Worm (Caenorhabditis elegans): ENCODE results near the gene srw-95.

DNA sequence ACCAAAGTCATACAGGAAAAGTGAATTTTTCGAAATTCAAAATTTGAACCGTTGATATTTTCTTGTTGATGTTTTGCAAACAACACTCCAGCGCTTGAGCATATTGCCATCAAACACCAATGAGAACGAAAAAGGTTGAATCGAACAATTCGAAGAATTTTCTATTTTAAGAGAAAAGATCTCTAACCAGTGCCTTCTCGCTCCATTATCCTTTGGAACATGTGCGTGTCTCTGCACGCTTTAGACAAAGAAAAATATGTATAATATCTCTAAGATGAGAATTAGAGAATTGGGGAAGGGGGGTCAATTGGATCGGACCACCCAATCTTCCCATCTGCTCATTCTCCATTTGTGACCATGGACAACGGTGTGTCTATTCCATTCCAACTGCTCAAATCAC, 48.0 kb upstream of the srw-95 start, which contains the start of gene Y17G9B.2:
- TF ChIP-seq npax-4 (tag; optimal IDR thresholded peaks at IDR 0.05) (no peak), pqm-1 (tag; optimal IDR thresholded peaks at IDR 0.05) (no peak), ceh-9 (tag; optimal IDR thresholded peaks at IDR 0.05) (no peak), lim-6 (tag; optimal IDR thresholded peaks at IDR 0.05) (no peak), ceh-30 (tag; optimal IDR thresholded peaks at IDR 0.05) (no peak), pha-4 (tag; optimal IDR thresholded peaks at IDR 0.05) (no peak), unc-55 (GFP tag; optimal IDR thresholded peaks at IDR 0.05) (no peak), rnt-1 (tag; optimal IDR thresholded peaks at IDR 0.05) (no peak), dve-1 (tag; optimal IDR thresholded peaks at IDR 0.05) (no peak), odd-2 (tag; optimal IDR thresholded peaks at IDR 0.05) (no peak), tbx-7 (tag; optimal IDR thresholded peaks at IDR 0.05) (no peak), sox-4 (tag; optimal IDR thresholded peaks at IDR 0.05) (no peak), tbx-2 (tag; optimal IDR thresholded peaks at IDR 0.05) (no peak), hlh-6 (tag; optimal IDR thresholded peaks at IDR 0.05) (no peak)
